Worm (Caenorhabditis elegans) whole organism, L4 larva: ENCODE measurements around the gene rec-8.
A peak's percentile ranks its signal among the peaks of the same experiment; 100 is the strongest.

ENCODE experiments used
- F37D6.2 ChIP-seq: sonication (generic microtip); optimal IDR thresholded peaks from 2 replicates; lab custom pipeline; 2016; ENCODE audit warnings: mild to moderate bottlenecking, missing genetic modification characterization, missing compliant biosample characterization
- T20F7.1 ChIP-seq: fragments of 200-800 bp; sonication (Bioruptor generic); optimal IDR thresholded peaks from 2 replicates; lab custom pipeline; 2018; ENCODE audit warnings: mild to moderate bottlenecking, missing genetic modification characterization, missing compliant biosample characterization
- Y5F2A.4 ChIP-seq: fragments of 200-800 bp; sonication (Bioruptor generic); optimal IDR thresholded peaks from 2 replicates; lab custom pipeline; 2018; ENCODE audit warnings: mild to moderate bottlenecking, missing genetic modification characterization, missing compliant biosample characterization
- Y75B8A.6 ChIP-seq: fragments of 200-800 bp; sonication (Bioruptor generic); IDR thresholded peaks from 2 replicates; pipeline ENCODE4 v1.3.6; 2022; ENCODE audit warnings: missing genetic modification reagents, missing genetic modification characterization, missing compliant biosample characterization
- ZK546.5 ChIP-seq, 2 experiments: sonication (generic microtip); optimal IDR thresholded peaks; 2 replicates each; lab custom pipeline; 2017; ENCODE audit warnings: missing biosample characterization in 2 of 2, missing genetic modification characterization in 2 of 2
- ama-1 ChIP-seq: fragments of 150-350 bp; optimal IDR thresholded peaks from 2 replicates; lab custom pipeline; 2014; ENCODE audit warnings: inconsistent platforms, mixed read lengths
- arid-1 ChIP-seq: fragments of 200-800 bp; sonication (Bioruptor generic); conservative IDR thresholded peaks from 2 replicates; pipeline ENCODE4 v1.3.6; 2022; ENCODE audit warnings: missing genetic modification reagents, missing genetic modification characterization, missing compliant biosample characterization
- attf-4 ChIP-seq: sonication (generic microtip); optimal IDR thresholded peaks from 3 replicates; lab custom pipeline; 2017; ENCODE audit warnings: missing biosample characterization, missing genetic modification characterization
- ceh-20 ChIP-seq: fragments of 200-800 bp; sonication (Bioruptor generic); IDR thresholded peaks from 2 replicates; pipeline ENCODE4 v1.3.6; 2022; ENCODE audit warnings: missing genetic modification reagents, missing genetic modification characterization, missing compliant biosample characterization
- cey-2 ChIP-seq: sonication (generic microtip); optimal IDR thresholded peaks from 3 replicates; lab custom pipeline; 2017; ENCODE audit warnings: missing genetic modification characterization, mild to moderate bottlenecking, missing compliant biosample characterization, antibody characterized with exemption, borderline replicate concordance; ENCODE audit not compliant: insufficient read depth
- daf-16 ChIP-seq, 3 experiments: sonication (generic microtip); optimal IDR thresholded peaks; 2 replicates each; lab custom pipeline; 2016 to 2017; ENCODE audit warnings: missing genetic modification characterization in 3 of 3, missing genetic modification reagents in 3 of 3, mild to moderate bottlenecking in 2 of 3, missing compliant biosample characterization in 2 of 3, missing biosample characterization in 1 of 3, moderate library complexity in 1 of 3
- daf-8 ChIP-seq: fragments of 200-800 bp; sonication (Bioruptor generic); IDR thresholded peaks from 2 replicates; pipeline ENCODE4 v1.3.6; 2022; ENCODE audit warnings: missing genetic modification characterization, missing compliant biosample characterization
- dve-1 ChIP-seq: sonication (generic microtip); optimal IDR thresholded peaks from 2 replicates; lab custom pipeline; 2017; ENCODE audit warnings: antibody characterized with exemption, mild to moderate bottlenecking, missing genetic modification characterization, missing compliant biosample characterization; ENCODE audit not compliant: insufficient read depth
- egl-27 ChIP-seq: sonication (generic microtip); optimal IDR thresholded peaks from 3 replicates; lab custom pipeline; 2017; ENCODE audit warnings: missing biosample characterization, missing genetic modification reagents, missing genetic modification characterization
- hif-1 ChIP-seq, 2 experiments: sonication (generic microtip); optimal IDR thresholded peaks; 2 replicates each; lab custom pipeline; 2016 to 2017; ENCODE audit warnings: missing compliant biosample characterization in 2 of 2, missing genetic modification characterization in 2 of 2, missing genetic modification reagents in 2 of 2, missing genotype in 2 of 2, mild to moderate bottlenecking in 1 of 2
- hlh-11 ChIP-seq: fragments of 200-800 bp; sonication (Bioruptor generic); optimal IDR thresholded peaks from 2 replicates; lab custom pipeline; 2018; ENCODE audit warnings: mild to moderate bottlenecking, missing genetic modification characterization, missing compliant biosample characterization
- lin-1 ChIP-seq: fragments of 200-800 bp; sonication (Bioruptor generic); IDR thresholded peaks from 2 replicates; pipeline ENCODE4 v1.3.6; 2022; ENCODE audit warnings: missing genetic modification reagents, missing genetic modification characterization, missing compliant biosample characterization
- lin-38 ChIP-seq: fragments of 200-800 bp; sonication (Bioruptor generic); IDR thresholded peaks from 2 replicates; pipeline ENCODE4 v1.3.6; 2022; ENCODE audit warnings: missing genetic modification reagents, missing genetic modification characterization, missing compliant biosample characterization
- lin-39 ChIP-seq: fragments of 150-350 bp; optimal IDR thresholded peaks from 2 replicates; lab custom pipeline; 2014; ENCODE audit warnings: missing biosample characterization, missing genetic modification reagents, missing genetic modification characterization
- madf-5 ChIP-seq, 2 experiments: fragments of 200-800 bp; sonication (Bioruptor generic); IDR thresholded peaks; 2 replicates each; pipeline ENCODE4 v1.3.6; 2022; ENCODE audit warnings: missing compliant biosample characterization in 2 of 2, missing genetic modification characterization in 2 of 2
- madf-9 ChIP-seq: fragments of 200-800 bp; sonication (Bioruptor generic); conservative IDR thresholded peaks from 2 replicates; pipeline ENCODE4 v1.3.6; 2022; ENCODE audit warnings: missing genetic modification reagents, missing genetic modification characterization, missing compliant biosample characterization
- mdt-29 ChIP-seq: fragments of 200-800 bp; sonication (Bioruptor generic); IDR thresholded peaks from 2 replicates; pipeline ENCODE4 v1.3.6; 2022; ENCODE audit warnings: missing genetic modification reagents, missing genetic modification characterization, missing compliant biosample characterization
- mep-1 ChIP-seq: fragments of 150-350 bp; sonication (generic microtip); optimal IDR thresholded peaks from 3 replicates; lab custom pipeline; 2014; ENCODE audit warnings: missing biosample characterization, missing genetic modification characterization
- mes-2 ChIP-seq: sonication (generic microtip); optimal IDR thresholded peaks from 2 replicates; lab custom pipeline; 2016; ENCODE audit warnings: missing genotype, mild to moderate bottlenecking, missing genetic modification characterization, missing compliant biosample characterization; ENCODE audit not compliant: poor library complexity, severe bottlenecking
- mxl-2 ChIP-seq: fragments of 200-800 bp; sonication (Bioruptor generic); conservative IDR thresholded peaks from 2 replicates; pipeline ENCODE4 v1.3.6; 2022; ENCODE audit warnings: missing genetic modification reagents, missing genetic modification characterization, missing compliant biosample characterization
- mxl-3 ChIP-seq: fragments of 200-800 bp; sonication (Bioruptor generic); optimal IDR thresholded peaks from 2 replicates; lab custom pipeline; 2018; ENCODE audit warnings: mild to moderate bottlenecking, missing genetic modification characterization, missing compliant biosample characterization
- nhr-10 ChIP-seq: fragments of 150-350 bp; optimal IDR thresholded peaks from 2 replicates; lab custom pipeline; 2014; ENCODE audit warnings: missing biosample characterization, missing genetic modification characterization
- nhr-11 ChIP-seq: fragments of 150-350 bp; optimal IDR thresholded peaks from 2 replicates; lab custom pipeline; 2014; ENCODE audit warnings: missing biosample characterization, missing genetic modification characterization
- nhr-28 ChIP-seq: fragments of 150-350 bp; optimal IDR thresholded peaks from 2 replicates; lab custom pipeline; 2014; ENCODE audit warnings: missing biosample characterization, missing genetic modification characterization
- nhr-41 ChIP-seq: fragments of 200-800 bp; sonication (Bioruptor generic); IDR thresholded peaks from 2 replicates; pipeline ENCODE4 v1.3.6; 2022; ENCODE audit warnings: missing genetic modification reagents, missing genetic modification characterization, missing compliant biosample characterization
- nhr-42 ChIP-seq: fragments of 200-800 bp; sonication (Bioruptor generic); IDR thresholded peaks from 2 replicates; pipeline ENCODE4 v1.3.6; 2022; ENCODE audit warnings: missing genetic modification characterization, missing compliant biosample characterization
- nhr-77 ChIP-seq: fragments of 150-350 bp; optimal IDR thresholded peaks from 2 replicates; lab custom pipeline; 2014; ENCODE audit warnings: missing biosample characterization, missing genetic modification characterization
- pha-4 ChIP-seq, 2 experiments: fragments of 150-350 bp in 1 of 2; fragments of 200-800 bp in 1 of 2; sonication (Bioruptor generic) in 1 of 2; IDR thresholded peaks in 1 of 2; optimal IDR thresholded peaks in 1 of 2; 2 replicates each; pipeline versions ENCODE4 v1.3.6 to Lab custom; 2014 to 2022; ENCODE audit warnings: missing genetic modification characterization in 2 of 2, missing genetic modification reagents in 2 of 2, missing biosample characterization in 1 of 2, missing compliant biosample characterization in 1 of 2
- php-3 ChIP-seq: fragments of 200-800 bp; sonication (Bioruptor generic); IDR thresholded peaks from 2 replicates; pipeline ENCODE4 v1.3.6; 2022; ENCODE audit warnings: missing genetic modification reagents, missing genetic modification characterization, missing compliant biosample characterization
- rbr-2 ChIP-seq: sonication (generic microtip); optimal IDR thresholded peaks from 2 replicates; lab custom pipeline; 2016; ENCODE audit warnings: missing genotype, missing genetic modification characterization, missing compliant biosample characterization
- snpc-1.2 ChIP-seq: fragments of 200-800 bp; sonication (Bioruptor generic); IDR thresholded peaks from 2 replicates; pipeline ENCODE4 v1.3.6; 2022; ENCODE audit warnings: missing genetic modification reagents, missing genetic modification characterization, missing compliant biosample characterization
- snpc-4 ChIP-seq: fragments of 150-350 bp; optimal IDR thresholded peaks from 2 replicates; lab custom pipeline; 2014; ENCODE audit warnings: missing biosample characterization, missing genetic modification characterization
- spr-1 ChIP-seq: sonication (generic microtip); optimal IDR thresholded peaks from 2 replicates; lab custom pipeline; 2016; ENCODE audit warnings: mild to moderate bottlenecking, missing genetic modification characterization, missing compliant biosample characterization
- spr-3 ChIP-seq: fragments of 200-800 bp; sonication (Bioruptor generic); optimal IDR thresholded peaks from 2 replicates; lab custom pipeline; 2018; ENCODE audit warnings: mild to moderate bottlenecking, missing genetic modification characterization, missing compliant biosample characterization
- tag-97 ChIP-seq: fragments of 200-800 bp; sonication (Bioruptor generic); IDR thresholded peaks from 2 replicates; pipeline ENCODE4 v1.3.6; 2022; ENCODE audit warnings: missing genetic modification characterization, missing compliant biosample characterization
- tra-1 ChIP-seq: fragments of 200-800 bp; sonication (Bioruptor generic); IDR thresholded peaks from 2 replicates; pipeline ENCODE4 v1.3.6; 2022; ENCODE audit warnings: missing genetic modification reagents, missing genetic modification characterization, missing compliant biosample characterization
- zag-1 ChIP-seq: fragments of 150-350 bp; optimal IDR thresholded peaks from 2 replicates; lab custom pipeline; 2014; ENCODE audit warnings: missing biosample characterization, missing genetic modification characterization
- ztf-11 ChIP-seq: fragments of 150-350 bp; optimal IDR thresholded peaks from 2 replicates; lab custom pipeline; 2014; ENCODE audit warnings: missing biosample characterization, missing genetic modification characterization
- ztf-7 ChIP-seq: fragments of 150-350 bp; optimal IDR thresholded peaks from 2 replicates; lab custom pipeline; 2014; ENCODE audit warnings: missing biosample characterization, missing genetic modification characterization

The rec-8 gene

DNA sequence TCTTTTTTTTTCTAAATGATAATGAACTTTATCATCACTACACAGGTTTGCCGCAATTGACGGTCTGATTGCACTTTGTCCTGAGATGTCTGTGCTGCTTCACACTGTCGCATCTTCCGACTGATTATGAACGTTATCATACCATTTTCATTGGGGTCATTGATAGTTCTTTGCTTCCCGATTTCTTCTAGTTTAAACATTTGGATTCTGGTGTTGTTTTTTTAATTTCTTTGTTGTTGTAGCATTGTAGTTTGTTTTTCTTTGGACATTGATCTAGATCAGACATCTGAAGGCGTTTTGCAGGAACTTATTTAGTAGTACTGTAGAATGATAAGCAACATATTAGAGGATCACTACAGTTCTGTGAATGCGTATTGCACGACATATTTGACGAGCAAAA lies 34.2 kb downstream of the rec-8 start (continued):
- TF ChIP-seq madf-9 (GFP tag; lab: Robert Waterston, UW) (no peak), mep-1 (peak; percentile 91), ZK546.5 (tag; optimal IDR thresholded peaks at IDR 0.05; lab: Kevin White, UChicago) (no peak), lin-39 (tag; lab: Kevin White, UChicago) (no peak), daf-8 (GFP tag; lab: Robert Waterston, UW) (no peak), zag-1 (tag; lab: Kevin White, UChicago) (no peak), egl-27 (no peak), pha-4 (GFP tag; IDR thresholded peaks at IDR 0.05; lab: Robert Waterston, UW) (0 out of 2 replicates have a peak, but pooled peaks have one; percentile 45), pha-4 (tag; optimal IDR thresholded peaks at IDR 0.05; lab: Kevin White, UChicago) (no peak), mdt-29 (GFP tag; lab: Robert Waterston, UW) (peak; percentile 87), F37D6.2 (tag; lab: Kevin White, UChicago) (no peak), hif-1 (tag; optimal IDR thresholded peaks at IDR 0.05; lab: Kevin White, UChicago) (peak in 1 of 2 experiments; percentile 41), snpc-1.2 (GFP tag; lab: Robert Waterston, UW) (no peak), daf-16 (GFP tag; optimal IDR thresholded peaks at IDR 0.05; lab: Kevin White, UChicago) (no peak), daf-16 (tag; optimal IDR thresholded peaks at IDR 0.05; lab: Kevin White, UChicago) (peak; percentile 94), ztf-11 (no peak), spr-1 (tag; lab: Kevin White, UChicago) (peak; percentile 1), attf-4 (tag; lab: Kevin White, UChicago) (no peak), snpc-4 (tag; lab: Kevin White, UChicago) (no peak), nhr-41 (GFP tag; lab: Robert Waterston, UW) (0 out of 2 replicates have a peak, but pooled peaks have one; percentile 14), rbr-2 (tag; lab: Kevin White, UChicago) (no peak)

DNA sequence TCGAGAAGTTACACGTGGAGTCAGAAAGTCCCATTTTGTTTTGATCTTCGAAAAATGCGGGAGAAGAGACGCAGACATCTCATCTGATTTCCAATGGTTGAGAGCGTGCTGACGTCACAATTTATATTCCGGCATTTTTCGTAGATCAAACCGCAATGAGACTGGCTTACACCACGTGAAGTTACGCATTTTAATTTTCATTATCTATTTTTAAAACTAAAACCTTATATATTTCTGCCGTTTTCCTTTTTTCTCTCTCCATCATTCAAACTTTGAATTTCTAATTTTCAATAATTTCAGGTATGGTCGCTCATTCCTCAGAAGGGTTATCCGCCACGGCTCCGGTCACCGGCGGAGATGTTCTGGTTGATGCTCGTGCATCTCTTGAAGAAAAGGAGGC lies 37.6 kb downstream of the rec-8 start, which contains the start of gene fat-1:
TSS of gene fat-1 (plus strand) at position 301 of the 400 bp plus-strand sequence.
- TF ChIP-seq spr-1 (tag; lab: Kevin White, UChicago): no peak
- no peak for TF ChIP-seq Y5F2A.4 (GFP tag; lab: Kevin White, UChicago)
- TF ChIP-seq lin-38: 0 out of 2 replicates have a peak, but pooled peaks have one; percentile 6
- no peak for TF ChIP-seq rbr-2 (tag; lab: Kevin White, UChicago)
- no peak for TF ChIP-seq ZK546.5 (tag; optimal IDR thresholded peaks at IDR 0.05; lab: Kevin White, UChicago)
- TF ChIP-seq, all 104 proteins: peak for 1

DNA sequence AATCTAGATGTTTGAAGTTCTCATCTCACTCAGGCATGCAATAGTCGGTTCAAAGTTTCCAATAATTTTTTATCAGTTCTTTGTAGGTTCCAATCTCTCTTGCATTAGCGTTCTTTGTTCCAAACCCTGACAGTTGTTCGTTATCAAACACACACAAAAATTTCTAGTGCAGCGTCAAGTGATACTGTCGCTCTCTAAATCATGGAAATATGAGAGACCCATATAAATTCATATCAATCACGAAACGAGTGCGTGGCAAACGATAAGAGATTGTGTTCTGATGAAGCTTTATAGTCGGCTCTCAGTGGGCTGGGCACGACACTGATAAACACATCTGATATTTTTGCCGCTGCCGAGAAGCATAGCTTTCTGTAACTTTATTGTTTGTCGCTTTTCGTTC lies 38.8 kb downstream of the rec-8 start:
- TF ChIP-seq nhr-10 (tag; lab: Kevin White, UChicago) (peak; percentile 31), php-3 (GFP tag; lab: Robert Waterston, UW) (peak; percentile 97), T20F7.1 (GFP tag; lab: Kevin White, UChicago) (peak; percentile 10), madf-5 (GFP tag; IDR thresholded peaks at IDR 0.05; lab: Robert Waterston, UW) (no peak), F37D6.2 (tag; lab: Kevin White, UChicago) (no peak), arid-1 (GFP tag; lab: Robert Waterston, UW) (peak; percentile 40; the same call in 1 of the 2 replicates), Y75B8A.6 (GFP tag; lab: Robert Waterston, UW) (0 out of 2 replicates have a peak, but pooled peaks have one; percentile 19), pha-4 (GFP tag; IDR thresholded peaks at IDR 0.05; lab: Robert Waterston, UW) (peak; percentile 7; the same call in 1 of the 2 replicates), pha-4 (tag; optimal IDR thresholded peaks at IDR 0.05; lab: Kevin White, UChicago) (no peak), ztf-7 (tag; lab: Kevin White, UChicago) (no peak), nhr-28 (tag; lab: Kevin White, UChicago) (peak; percentile 99), hlh-11 (tag; lab: Kevin White, UChicago) (peak; percentile 94), mxl-2 (GFP tag; lab: Robert Waterston, UW) (0 out of 2 replicates have a peak, but pooled peaks have one; percentile 32), tag-97 (no peak), daf-16 (GFP tag; optimal IDR thresholded peaks at IDR 0.05; lab: Kevin White, UChicago) (peak in 1 of 2 experiments; percentile 24), daf-16 (tag; optimal IDR thresholded peaks at IDR 0.05; lab: Kevin White, UChicago) (peak; percentile 81), mdt-29 (GFP tag; lab: Robert Waterston, UW) (peak; percentile 45; the same call in 1 of the 2 replicates), nhr-42 (GFP tag; lab: Robert Waterston, UW) (no peak), spr-3 (GFP tag; lab: Kevin White, UChicago) (peak; percentile 18), ama-1 (no peak), tra-1 (GFP tag; lab: Robert Waterston, UW) (peak; percentile 80; the same call in 1 of the 2 replicates), lin-1 (peak; percentile 41; the same call in 1 of the 2 replicates), mep-1 (peak; percentile 65), cey-2 (tag; lab: Kevin White, UChicago) (peak; percentile 22), nhr-77 (peak; percentile 49), ceh-20 (peak; percentile 85), nhr-11 (tag; lab: Kevin White, UChicago) (no peak), dve-1 (tag; lab: Kevin White, UChicago) (peak; percentile 97), mxl-3 (GFP tag; lab: Kevin White, UChicago) (peak; percentile 40), mes-2 (tag; lab: Kevin White, UChicago) (peak; percentile 51)
